Worm (Caenorhabditis elegans) whole organism, L3 larva: Measurements from ENCODE around the gene C25F9.8.

Source experiments
- ceh-16 ChIP-seq: sonication (generic microtip); optimal IDR thresholded peaks from 2 replicates; lab custom pipeline; 2017; ENCODE audit warnings: missing biosample characterization, missing genetic modification characterization
- egl-27 ChIP-seq: sonication (generic microtip); optimal IDR thresholded peaks from 4 replicates; lab custom pipeline; 2017; ENCODE audit warnings: missing biosample characterization, missing genetic modification reagents, missing genetic modification characterization
- elt-3 ChIP-seq, 3 experiments: fragments of 150-350 bp in 1 of 3; sonication (generic microtip) in 2 of 3; optimal IDR thresholded peaks; 2 replicates in 2 of 3; 4 replicates in 1 of 3; lab custom pipeline; 2014 to 2017; ENCODE audit warnings: missing biosample characterization in 3 of 3, missing genetic modification characterization in 3 of 3
- lin-39 ChIP-seq: fragments of 150-350 bp; optimal IDR thresholded peaks from 2 replicates; lab custom pipeline; 2018; ENCODE audit warnings: missing biosample characterization, missing genetic modification reagents, missing genetic modification characterization
- nhr-12 ChIP-seq: fragments of 150-350 bp; optimal IDR thresholded peaks from 2 replicates; lab custom pipeline; 2014; ENCODE audit warnings: missing biosample characterization, missing genetic modification characterization
- nhr-23 ChIP-seq: fragments of 150-350 bp; optimal IDR thresholded peaks from 2 replicates; lab custom pipeline; 2014; ENCODE audit warnings: missing biosample characterization, missing genetic modification reagents, missing genetic modification characterization
- snpc-4 ChIP-seq: fragments of 150-350 bp; optimal IDR thresholded peaks from 2 replicates; lab custom pipeline; 2014; ENCODE audit warnings: missing biosample characterization, missing genetic modification characterization
- unc-39 ChIP-seq: sonication (generic microtip); optimal IDR thresholded peaks from 4 replicates; lab custom pipeline; 2017; ENCODE audit warnings: missing biosample characterization, missing genetic modification characterization
- zag-1 ChIP-seq: fragments of 150-350 bp; optimal IDR thresholded peaks from 2 replicates; lab custom pipeline; 2014; ENCODE audit warnings: missing biosample characterization, missing genetic modification characterization
- ztf-11 ChIP-seq: fragments of 150-350 bp; optimal IDR thresholded peaks from 2 replicates; lab custom pipeline; 2014; ENCODE audit warnings: missing biosample characterization, missing genetic modification characterization

DNA sequence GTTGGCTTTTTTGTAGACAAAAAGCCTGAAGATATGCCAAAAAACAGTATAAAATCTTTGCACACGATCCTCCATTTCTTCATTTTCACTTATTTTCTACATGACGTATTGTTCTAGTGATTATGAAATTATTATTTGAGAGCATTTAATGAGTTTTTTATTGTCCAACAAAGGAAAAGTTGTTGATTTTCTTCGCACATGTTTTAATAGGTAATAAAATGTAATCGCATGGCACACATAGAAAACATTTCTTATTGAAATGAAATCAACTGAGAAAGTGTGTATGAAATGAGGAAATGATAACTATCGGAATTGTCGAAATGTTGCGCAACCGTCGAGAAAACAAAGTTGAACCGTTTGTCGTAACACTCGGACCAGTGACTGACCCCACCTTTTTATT, 6.6 kb downstream of the C25F9.8 start:
- TF ChIP-seq nhr-23 (tag; lab: Kevin White, UChicago) (no peak), unc-39 (tag; lab: Kevin White, UChicago) (no peak), elt-3 (tag; optimal IDR thresholded peaks at IDR 0.05; lab: Kevin White, UChicago) (no peak), egl-27 (tag; lab: Kevin White, UChicago) (no peak), snpc-4 (no peak), zag-1 (tag; lab: Kevin White, UChicago) (no peak), lin-39 (tag; lab: Kevin White, UChicago) (no peak), ceh-16 (tag; lab: Kevin White, UChicago) (no peak), ztf-11 (tag; lab: Kevin White, UChicago) (no peak), nhr-12 (tag; lab: Kevin White, UChicago) (no peak)
